Worm (Caenorhabditis elegans): ENCODE measurements around the gene F20D6.2.

Gene F20D6.2

ce11 chrV:8230056-8230455 is 44.2 kb downstream of the F20D6.2 start (continued):
- TF ChIP-seq daf-16 (GFP tag; optimal IDR thresholded peaks at IDR 0.05) (no peak), daf-16 (tag; optimal IDR thresholded peaks at IDR 0.05) (peak; percentile 33), nhr-10 (tag; optimal IDR thresholded peaks at IDR 0.05) (no peak), ceh-20 (GFP tag; IDR thresholded peaks at IDR 0.05) (no peak), F49E8.2 (tag; optimal IDR thresholded peaks at IDR 0.05; ENCODE audit: borderline replicate concordance) (no peak), vab-7 (GFP tag; IDR thresholded peaks at IDR 0.05) (peak; percentile 60; the same call in 1 of the 2 replicates), cey-2 (tag; optimal IDR thresholded peaks at IDR 0.05; ENCODE audit: borderline replicate concordance, insufficient read depth) (no peak), nhr-41 (GFP tag; IDR thresholded peaks at IDR 0.05) (no peak), aha-1 (tag) (peak; percentile 54), T20F7.1 (GFP tag; optimal IDR thresholded peaks at IDR 0.05) (no peak), gei-8 (GFP tag; optimal IDR thresholded peaks at IDR 0.05) (no peak), lir-3 (tag; optimal IDR thresholded peaks at IDR 0.05) (no peak), daf-19 (GFP tag; conservative IDR thresholded peaks at IDR 0.05) (no peak), madf-5 (GFP tag; IDR thresholded peaks at IDR 0.05) (0 out of 4 replicates have a peak, but pooled peaks have one; percentile 38), mxl-2 (GFP tag; conservative IDR thresholded peaks at IDR 0.05) (no peak), lin-1 (GFP tag; IDR thresholded peaks at IDR 0.05) (no peak), nhr-102 (tag; optimal IDR thresholded peaks at IDR 0.05) (no peak), mdt-29 (GFP tag; IDR thresholded peaks at IDR 0.05) (no peak), hlh-11 (tag; optimal IDR thresholded peaks at IDR 0.05) (no peak), lin-15B (tag; optimal IDR thresholded peaks at IDR 0.05) (no peak), Y105C5A.15 (GFP tag; IDR thresholded peaks at IDR 0.05) (no peak), egl-43 (GFP tag; IDR thresholded peaks at IDR 0.05) (peak; percentile 75), nhr-25 (tag; optimal IDR thresholded peaks at IDR 0.05; ENCODE audit: borderline replicate concordance, insufficient read depth) (no peak), ces-1 (GFP tag; optimal IDR thresholded peaks at IDR 0.05) (no peak)

- TF ChIP-seq Y48G9A.11 (GFP tag; IDR thresholded peaks at IDR 0.05), result no peak; the same call in 1 of the 2 replicates
- TF ChIP-seq F26F4.8 (GFP tag; conservative IDR thresholded peaks at IDR 0.05), result 0 out of 2 replicates have a peak, but pooled peaks have one; percentile 45
- no peak for TF ChIP-seq ceh-32 (tag; optimal IDR thresholded peaks at IDR 0.05; ENCODE audit: poor library complexity)
- no peak for TF ChIP-seq unc-130 (GFP tag; optimal IDR thresholded peaks at IDR 0.05)
- no peak for TF ChIP-seq daf-19 (GFP tag; conservative IDR thresholded peaks at IDR 0.05)
- no peak for TF ChIP-seq egl-43 (GFP tag; IDR thresholded peaks at IDR 0.05)
- TF ChIP-seq zfp-2 (tag; optimal IDR thresholded peaks at IDR 0.05), result peak; percentile 20
- TF ChIP-seq snpc-4 (tag; optimal IDR thresholded peaks at IDR 0.05), result peak; percentile 61
- TF ChIP-seq dmd-9 (GFP tag; IDR thresholded peaks at IDR 0.05), result no peak
- peak; percentile 65 for TF ChIP-seq snpc-1.2 (GFP tag; IDR thresholded peaks at IDR 0.05)
- TF ChIP-seq mxl-2 (GFP tag; conservative IDR thresholded peaks at IDR 0.05), result no peak; the same call in 1 of the 2 replicates
- peak; percentile 55 for TF ChIP-seq hmg-1.1 (GFP tag; IDR thresholded peaks at IDR 0.05)
- 0 out of 2 replicates have a peak, but pooled peaks have one; percentile 32 for TF ChIP-seq nhr-41 (GFP tag; IDR thresholded peaks at IDR 0.05)
- peak; percentile 49 for TF ChIP-seq nhr-111 (GFP tag; optimal IDR thresholded peaks at IDR 0.05)
- TF ChIP-seq ceh-20 (GFP tag; IDR thresholded peaks at IDR 0.05), result no peak
- TF ChIP-seq duxl-1 (tag; optimal IDR thresholded peaks at IDR 0.05; ENCODE audit: poor library complexity), result no peak
- TF ChIP-seq T20F7.1 (GFP tag; optimal IDR thresholded peaks at IDR 0.05), result no peak
- TF ChIP-seq nhr-102 (tag; optimal IDR thresholded peaks at IDR 0.05), result peak; percentile 35
- peak; percentile 2 for TF ChIP-seq sdz-12 (GFP tag; optimal IDR thresholded peaks at IDR 0.05)
- no peak for TF ChIP-seq nhr-11 (tag; optimal IDR thresholded peaks at IDR 0.05)
- no peak for TF ChIP-seq zip-11 (GFP tag; IDR thresholded peaks at IDR 0.05)
- peak; percentile 18 for TF ChIP-seq gei-8 (GFP tag; optimal IDR thresholded peaks at IDR 0.05)
- no peak for TF ChIP-seq aha-1 (tag)
- no peak for TF ChIP-seq lin-38 (GFP tag; IDR thresholded peaks at IDR 0.05)
- peak; percentile 26 for TF ChIP-seq rbr-2 (tag; optimal IDR thresholded peaks at IDR 0.05)
- TF ChIP-seq hlh-30 (tag; optimal IDR thresholded peaks at IDR 0.05; ENCODE audit: insufficient read depth), result peak; percentile 9
- no peak for TF ChIP-seq ctbp-1 (GFP tag; IDR thresholded peaks at IDR 0.05)
- TF ChIP-seq hlh-11 (tag; optimal IDR thresholded peaks at IDR 0.05), result peak; percentile 54
- TF ChIP-seq dve-1 (tag; optimal IDR thresholded peaks at IDR 0.05; ENCODE audit: insufficient read depth), result peak; percentile 66
- no peak for TF ChIP-seq mxl-3 (GFP tag; optimal IDR thresholded peaks at IDR 0.05)
- TF ChIP-seq ZK546.5 (tag; optimal IDR thresholded peaks at IDR 0.05), result no peak
- peak; percentile 41; the same call in 1 of the 2 replicates for TF ChIP-seq vab-7 (GFP tag; IDR thresholded peaks at IDR 0.05)
- TF ChIP-seq nhr-42 (GFP tag; IDR thresholded peaks at IDR 0.05), result peak; percentile 39; the same call in 1 of the 2 replicates
- TF ChIP-seq daf-8 (GFP tag; IDR thresholded peaks at IDR 0.05), result no peak
- peak in 1 of 2 experiments; percentile 38 for TF ChIP-seq daf-16 (GFP tag; optimal IDR thresholded peaks at IDR 0.05)
- TF ChIP-seq daf-16 (tag; optimal IDR thresholded peaks at IDR 0.05), result peak; percentile 45
These were observed 49.5 kb downstream of the F20D6.2 start for ce11 chrV:8235331-8235730.
